Fruit fly (Drosophila melanogaster) whole organism, prepupa: ENCODE results near the gene CG46308.

ENCODE experiments used
- Blimp-1 ChIP-seq: fragments of 200-800 bp; sonication (Bioruptor generic); optimal IDR thresholded peaks from 3 replicates; lab custom pipeline; 2017; ENCODE audit warnings: missing biosample characterization, missing genetic modification characterization, mild to moderate bottlenecking, moderate library complexity, missing genetic modification reagents
- Hr4 ChIP-seq: fragments of 200-800 bp; sonication (Bioruptor generic); optimal IDR thresholded peaks from 3 replicates; lab custom pipeline; 2016; ENCODE audit warnings: missing biosample characterization, missing genetic modification characterization
- Lpt ChIP-seq: fragments of 200-800 bp; sonication (Bioruptor generic); optimal IDR thresholded peaks from 3 replicates; lab custom pipeline; 2016; ENCODE audit warnings: missing biosample characterization, missing genetic modification characterization
- OdsH ChIP-seq: fragments of 200-800 bp; sonication (Bioruptor generic); optimal IDR thresholded peaks from 3 replicates; lab custom pipeline; 2016; ENCODE audit warnings: missing biosample characterization, missing genetic modification characterization
- Sox102F ChIP-seq: fragments of 200-800 bp; sonication (Bioruptor generic); optimal IDR thresholded peaks from 2 replicates; lab custom pipeline; 2016; ENCODE audit warnings: missing biosample characterization, mild to moderate bottlenecking, missing genetic modification characterization
- cyc ChIP-seq: fragments of 200-800 bp; sonication (Bioruptor generic); optimal IDR thresholded peaks from 3 replicates; lab custom pipeline; 2016; ENCODE audit warnings: missing biosample characterization, missing genetic modification characterization
- net ChIP-seq: fragments of 200-800 bp; sonication (Bioruptor generic); optimal IDR thresholded peaks from 3 replicates; lab custom pipeline; 2016; ENCODE audit warnings: missing biosample characterization, missing genetic modification characterization
- pdm3 ChIP-seq: fragments of 200-800 bp; sonication (Bioruptor generic); optimal IDR thresholded peaks from 3 replicates; lab custom pipeline; 2016; ENCODE audit warnings: missing biosample characterization, missing genetic modification characterization

dm6 chr2L:13547738-13548726 is 86.5 kb downstream of the CG46308 start:
- TF ChIP-seq Sox102F (GFP tag; lab: Kevin White, UChicago), result peak; percentile 79
- peak; percentile 80 for TF ChIP-seq Hr4 (GFP tag; lab: Kevin White, UChicago)
- peak; percentile 78 for TF ChIP-seq pdm3 (GFP tag; lab: Kevin White, UChicago)
- peak; percentile 85 for TF ChIP-seq cyc (GFP tag; lab: Kevin White, UChicago)
- TF ChIP-seq Blimp-1 (GFP tag; lab: Kevin White, UChicago), result peak; percentile 48
- TF ChIP-seq net (GFP tag; lab: Kevin White, UChicago), result peak; percentile 55
- TF ChIP-seq Lpt (GFP tag; lab: Kevin White, UChicago), result no peak
- peak; percentile 84 for TF ChIP-seq OdsH (GFP tag; lab: Kevin White, UChicago)
